Fruit fly (Drosophila melanogaster) whole organism, embryonic: ENCODE data around the gene Teh1.

Source experiments
- CG10147 ChIP-seq: fragments of 200-800 bp; sonication (Bioruptor generic); optimal IDR thresholded peaks from 2 replicates; lab custom pipeline; 2019; ENCODE audit warnings: missing biosample characterization, mild to moderate bottlenecking, missing genetic modification characterization, moderate library complexity
- CG12391 ChIP-seq: fragments of 200-800 bp; sonication (Bioruptor generic); optimal IDR thresholded peaks from 3 replicates; lab custom pipeline; 2018; ENCODE audit warnings: missing biosample characterization, mild to moderate bottlenecking, missing genetic modification characterization, moderate library complexity
- CG13296 ChIP-seq: fragments of 200-800 bp; sonication (Bioruptor generic); optimal IDR thresholded peaks from 3 replicates; lab custom pipeline; 2018; ENCODE audit warnings: missing biosample characterization, mild to moderate bottlenecking, missing genetic modification characterization
- CG13424 ChIP-seq: fragments of 200-800 bp; sonication (Bioruptor generic); optimal IDR thresholded peaks from 2 replicates; lab custom pipeline; 2019; ENCODE audit warnings: missing biosample characterization, mild to moderate bottlenecking, missing genetic modification characterization, moderate library complexity
- CG14441 ChIP-seq: fragments of 200-800 bp; sonication (Bioruptor generic); IDR thresholded peaks from 2 replicates; pipeline ENCODE4 v1.3.6; 2022; ENCODE audit warnings: missing biosample characterization, missing genetic modification characterization
- CG14965 ChIP-seq: fragments of 200-800 bp; sonication (Bioruptor generic); optimal IDR thresholded peaks from 2 replicates; lab custom pipeline; 2016; ENCODE audit warnings: missing biosample characterization, missing genetic modification characterization, borderline replicate concordance
- CG15269 ChIP-seq: fragments of 200-800 bp; sonication (Bioruptor generic); optimal IDR thresholded peaks from 2 replicates; lab custom pipeline; 2018; ENCODE audit warnings: missing biosample characterization, mild to moderate bottlenecking, missing genetic modification characterization, moderate library complexity
- CG2712 ChIP-seq: fragments of 200-800 bp; optimal IDR thresholded peaks from 3 replicates; lab custom pipeline; 2019; ENCODE audit warnings: missing biosample characterization, mild to moderate bottlenecking, missing genetic modification characterization, moderate library complexity
- CG34422 ChIP-seq: fragments of 200-800 bp; sonication (Bioruptor generic); IDR thresholded peaks from 3 replicates; pipeline ENCODE4 v1.3.6; 2022; ENCODE audit warnings: missing biosample characterization, missing genetic modification characterization
- CG6175 ChIP-seq: fragments of 200-800 bp; sonication (Bioruptor generic); IDR thresholded peaks from 3 replicates; pipeline ENCODE4 v1.3.6; 2022; ENCODE audit warnings: missing biosample characterization, missing genetic modification characterization
- CG7839 ChIP-seq: fragments of 200-800 bp; sonication (Bioruptor generic); optimal IDR thresholded peaks from 3 replicates; lab custom pipeline; 2018; ENCODE audit warnings: missing biosample characterization, mild to moderate bottlenecking, missing genetic modification characterization, moderate library complexity
- CG8924 ChIP-seq: fragments of 200-800 bp; optimal IDR thresholded peaks from 3 replicates; lab custom pipeline; 2019; ENCODE audit warnings: missing biosample characterization, mild to moderate bottlenecking, missing genetic modification characterization, moderate library complexity
- CG9215 ChIP-seq: fragments of 200-800 bp; sonication (Bioruptor generic); IDR thresholded peaks from 2 replicates; pipeline ENCODE4 v1.3.6; 2022; ENCODE audit warnings: missing biosample characterization, missing genetic modification characterization
- CG9727 ChIP-seq: fragments of 200-800 bp; sonication (Bioruptor generic); optimal IDR thresholded peaks from 3 replicates; lab custom pipeline; 2017; ENCODE audit warnings: missing biosample characterization, mild to moderate bottlenecking, missing genetic modification characterization
- D ChIP-seq, 2 experiments: fragments of 200-800 bp in 1 of 2; fragments of >200 bp in 1 of 2; sonication (Bioruptor generic) in 1 of 2; optimal IDR thresholded peaks; 2 replicates in 1 of 2; 3 replicates in 1 of 2; lab custom pipeline; 2017; ENCODE audit warnings: mild to moderate bottlenecking in 1 of 2, missing biosample characterization in 1 of 2, missing genetic modification characterization in 1 of 2, missing genetic modification reagents in 1 of 2
- Dbx ChIP-seq: fragments of 200-800 bp; sonication (Bioruptor generic); IDR thresholded peaks from 3 replicates; pipeline ENCODE4 v1.3.6; 2022; ENCODE audit warnings: missing biosample characterization, missing genetic modification characterization
- Doc3 ChIP-seq: fragments of 200-800 bp; sonication (Bioruptor generic); IDR thresholded peaks from 3 replicates; pipeline ENCODE4 v1.3.6; 2022; ENCODE audit warnings: missing biosample characterization, missing genetic modification characterization; ENCODE audit not compliant: partially characterized antibody
- Fer1 ChIP-seq: fragments of 200-800 bp; sonication (Bioruptor generic); optimal IDR thresholded peaks from 2 replicates; lab custom pipeline; 2017; ENCODE audit warnings: missing biosample characterization, mild to moderate bottlenecking, missing genetic modification characterization
- Fer2 ChIP-seq: fragments of 200-800 bp; sonication (Bioruptor generic); optimal IDR thresholded peaks from 2 replicates; lab custom pipeline; 2018; ENCODE audit warnings: missing biosample characterization, mild to moderate bottlenecking, missing genetic modification characterization, moderate library complexity
- Fer3 ChIP-seq: fragments of 200-800 bp; sonication (Bioruptor generic); optimal IDR thresholded peaks from 2 replicates; lab custom pipeline; 2018; ENCODE audit warnings: missing biosample characterization, mild to moderate bottlenecking, missing genetic modification characterization, moderate library complexity
- HHEX ChIP-seq: fragments of 200-800 bp; sonication (Bioruptor generic); optimal IDR thresholded peaks from 3 replicates; lab custom pipeline; 2017; ENCODE audit warnings: missing biosample characterization, mild to moderate bottlenecking, missing genetic modification characterization, missing genetic modification reagents
- HLH3B ChIP-seq: fragments of 200-800 bp; sonication (Bioruptor generic); IDR thresholded peaks from 2 replicates; pipeline ENCODE4 v1.3.6; 2022; ENCODE audit warnings: missing biosample characterization, missing genetic modification characterization
- Meics ChIP-seq: fragments of 200-800 bp; sonication (Bioruptor generic); optimal IDR thresholded peaks from 2 replicates; lab custom pipeline; 2017; ENCODE audit warnings: missing biosample characterization, mild to moderate bottlenecking, missing genetic modification characterization
- Ptx1 ChIP-seq: fragments of 200-800 bp; sonication (Bioruptor generic); IDR thresholded peaks from 2 replicates; pipeline ENCODE4 v1.3.6; 2022; ENCODE audit warnings: missing biosample characterization, missing genetic modification characterization
- Sox100B ChIP-seq: fragments of 200-800 bp; sonication (Bioruptor generic); optimal IDR thresholded peaks from 3 replicates; lab custom pipeline; 2018; ENCODE audit warnings: missing biosample characterization, mild to moderate bottlenecking, missing genetic modification characterization
- Sox102F ChIP-seq: fragments of 200-800 bp; sonication (Bioruptor generic); optimal IDR thresholded peaks from 2 replicates; lab custom pipeline; 2018; ENCODE audit warnings: missing biosample characterization, mild to moderate bottlenecking, missing genetic modification characterization, moderate library complexity
- Spps ChIP-seq: fragments of 200-800 bp; sonication (Bioruptor generic); optimal IDR thresholded peaks from 2 replicates; lab custom pipeline; 2018; ENCODE audit warnings: missing biosample characterization, mild to moderate bottlenecking, missing genetic modification characterization
- bcd ChIP-seq: fragments of 200-800 bp; sonication (Bioruptor generic); optimal IDR thresholded peaks from 2 replicates; lab custom pipeline; 2017; ENCODE audit warnings: missing biosample characterization, mild to moderate bottlenecking, missing genetic modification characterization
- caup ChIP-seq: fragments of 200-800 bp; sonication (Bioruptor generic); optimal IDR thresholded peaks from 3 replicates; lab custom pipeline; 2017; ENCODE audit warnings: missing biosample characterization, mild to moderate bottlenecking, missing genetic modification characterization, moderate library complexity; ENCODE audit not compliant: severe bottlenecking
- disco-r ChIP-seq: fragments of 200-800 bp; sonication (Bioruptor generic); optimal IDR thresholded peaks from 2 replicates; lab custom pipeline; 2016; ENCODE audit warnings: missing biosample characterization, missing genetic modification characterization
- dmrt99B ChIP-seq: fragments of 200-800 bp; sonication (Bioruptor generic); optimal IDR thresholded peaks from 2 replicates; lab custom pipeline; 2018; ENCODE audit warnings: missing biosample characterization, mild to moderate bottlenecking, missing genetic modification characterization, moderate library complexity
- dysf ChIP-seq: fragments of 200-800 bp; sonication (Bioruptor generic); IDR thresholded peaks from 3 replicates; pipeline ENCODE4 v1.3.6; 2022; ENCODE audit warnings: missing biosample characterization, missing genetic modification characterization
- grau ChIP-seq: fragments of 200-800 bp; optimal IDR thresholded peaks from 3 replicates; lab custom pipeline; 2019; ENCODE audit warnings: missing biosample characterization, mild to moderate bottlenecking, missing genetic modification characterization, moderate library complexity
- jigr1 ChIP-seq: fragments of 200-800 bp; sonication (Bioruptor generic); IDR thresholded peaks from 3 replicates; pipeline ENCODE4 v1.3.6; 2022; ENCODE audit warnings: missing biosample characterization, missing genetic modification characterization
- lab ChIP-seq: fragments of 200-800 bp; sonication (Bioruptor generic); optimal IDR thresholded peaks from 3 replicates; lab custom pipeline; 2017; ENCODE audit warnings: missing biosample characterization, missing genetic modification characterization, mild to moderate bottlenecking, moderate library complexity, missing genetic modification reagents
- nmo ChIP-seq: fragments of 200-800 bp; sonication (Bioruptor generic); optimal IDR thresholded peaks from 2 replicates; lab custom pipeline; 2018; ENCODE audit warnings: missing biosample characterization, mild to moderate bottlenecking, missing genetic modification characterization, moderate library complexity
- pzg ChIP-seq: fragments of 200-800 bp; sonication (Bioruptor generic); optimal IDR thresholded peaks from 3 replicates; lab custom pipeline; 2018; ENCODE audit warnings: missing biosample characterization, mild to moderate bottlenecking, missing genetic modification characterization, moderate library complexity
- scrt ChIP-seq: fragments of 200-800 bp; sonication (Bioruptor generic); optimal IDR thresholded peaks from 2 replicates; lab custom pipeline; 2018; ENCODE audit warnings: missing biosample characterization, mild to moderate bottlenecking, missing genetic modification characterization, moderate library complexity
- slbo ChIP-seq: fragments of 200-800 bp; sonication (Bioruptor generic); IDR thresholded peaks from 2 replicates; pipeline ENCODE4 v1.3.6; 2022; ENCODE audit warnings: missing biosample characterization, missing genetic modification characterization

Gene Teh1

DNA sequence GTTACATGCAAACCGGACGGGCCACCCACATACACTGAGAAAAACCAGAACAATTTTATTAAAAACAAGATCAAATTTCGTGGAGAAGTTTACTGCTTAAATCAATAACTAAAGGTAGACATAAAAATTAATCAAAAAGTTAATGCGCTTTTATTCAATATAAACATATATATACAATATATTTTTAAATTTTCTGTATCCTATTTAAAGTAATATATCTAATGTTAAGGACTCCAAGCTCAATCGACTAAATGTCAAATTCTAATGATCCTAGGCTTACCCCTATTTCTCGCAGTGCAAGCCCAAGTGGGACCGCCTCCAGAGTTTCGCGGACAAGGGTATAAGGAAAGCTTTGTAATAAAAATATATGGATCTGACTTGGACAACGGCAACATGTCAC is 10.1 kb downstream of the Teh1 start (continued):
- TF ChIP-seq D (optimal IDR thresholded peaks at IDR 0.05; lab: Kevin White, UChicago) (no peak), D (GFP tag; optimal IDR thresholded peaks at IDR 0.05; lab: Kevin White, UChicago) (no peak), jigr1 (GFP tag; lab: Robert Waterston, UW) (no peak), HLH3B (GFP tag; lab: Robert Waterston, UW) (no peak), bcd (GFP tag; lab: Kevin White, UChicago) (peak; percentile 8), CG13296 (peak; percentile 44), CG14441 (GFP tag; lab: Robert Waterston, UW) (peak; percentile 41; the same call in 1 of the 2 replicates), nmo (GFP tag; lab: Kevin White, UChicago) (peak; percentile 25), Sox100B (GFP tag; lab: Kevin White, UChicago) (peak; percentile 46), disco-r (GFP tag; lab: Kevin White, UChicago) (no peak), Dbx (GFP tag; lab: Robert Waterston, UW) (0 out of 3 replicates have a peak, but pooled peaks have one; percentile 37), CG7839 (peak; percentile 51), HHEX (GFP tag; lab: Kevin White, UChicago) (peak; percentile 27), dysf (GFP tag; lab: Robert Waterston, UW) (peak; percentile 49; the same call in 2 of the 3 replicates), dmrt99B (tag; lab: Kevin White, UChicago) (peak; percentile 62), CG14965 (GFP tag; lab: Kevin White, UChicago) (no peak), Fer1 (GFP tag; lab: Kevin White, UChicago) (peak; percentile 61), CG15269 (tag; lab: Kevin White, UChicago) (peak; percentile 33), CG6175 (no peak), CG10147 (peak; percentile 17), Ptx1 (GFP tag; lab: Robert Waterston, UW) (0 out of 2 replicates have a peak, but pooled peaks have one; percentile 31), CG13424 (tag; lab: Kevin White, UChicago) (peak; percentile 21), Fer3 (tag; lab: Kevin White, UChicago) (peak; percentile 20), scrt (GFP tag; lab: Kevin White, UChicago) (peak; percentile 24), Fer2 (tag; lab: Kevin White, UChicago) (no peak), Sox102F (GFP tag; lab: Kevin White, UChicago) (peak; percentile 43), lab (GFP tag; lab: Kevin White, UChicago) (peak; percentile 65), CG9215 (GFP tag; lab: Robert Waterston, UW) (peak; percentile 32; the same call in 1 of the 2 replicates), Meics (GFP tag; lab: Kevin White, UChicago) (peak; percentile 48), pzg (GFP tag; lab: Kevin White, UChicago) (no peak), slbo (GFP tag; lab: Robert Waterston, UW) (peak; percentile 18; the same call in 1 of the 2 replicates), CG8924 (tag; lab: Kevin White, UChicago) (peak; percentile 6), Doc3 (GFP tag; lab: Robert Waterston, UW) (no peak), caup (GFP tag; lab: Kevin White, UChicago) (peak; percentile 9), CG12391 (tag; lab: Kevin White, UChicago) (peak; percentile 31), CG2712 (tag; lab: Kevin White, UChicago) (peak; percentile 18), Spps (tag; lab: Kevin White, UChicago) (no peak), CG9727 (peak; percentile 21), CG34422 (GFP tag; lab: Robert Waterston, UW) (no peak), grau (tag; lab: Kevin White, UChicago) (peak; percentile 43)
- TF ChIP-seq, all 482 proteins: peak for 63
